Fruit fly (Drosophila melanogaster) whole organism: ENCODE results near the gene CG16863.

Experiments
- Dll ChIP-seq: fragments of >200 bp; optimal IDR thresholded peaks from 2 replicates; lab custom pipeline; 2017
- EcR ChIP-seq, 2 experiments: fragments of >200 bp; optimal IDR thresholded peaks; 2 replicates each; lab custom pipeline; 2017; ENCODE audit warnings: missing biosample characterization in 2 of 2, missing genetic modification characterization in 2 of 2, missing genetic modification reagents in 2 of 2
- pan ChIP-seq: fragments of >200 bp; optimal IDR thresholded peaks from 2 replicates; lab custom pipeline; 2017
- usp ChIP-seq: fragments of >200 bp; optimal IDR thresholded peaks from 2 replicates; lab custom pipeline; 2017; ENCODE audit warnings: missing biosample characterization, missing genetic modification characterization, mixed read lengths

DNA sequence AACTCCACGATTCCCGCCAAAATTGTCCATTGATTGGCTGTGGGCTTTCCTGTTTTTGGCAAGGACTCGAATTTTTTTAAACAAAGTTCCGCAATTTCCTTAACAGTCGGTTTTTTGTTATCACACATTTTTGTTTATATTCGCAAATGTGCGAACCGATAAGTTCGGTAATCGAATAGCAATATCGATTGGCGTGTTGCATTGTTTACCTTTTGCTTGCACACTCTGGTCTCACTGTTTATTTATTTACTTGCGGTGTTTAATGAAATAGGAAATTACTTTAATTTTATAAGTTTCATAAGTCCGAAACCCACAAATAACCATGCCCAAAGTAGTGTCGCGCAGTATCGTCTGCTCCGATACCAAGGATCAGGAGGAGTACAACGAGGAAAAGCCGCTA, 20.6 kb downstream of the CG16863 start, which contains the start of the genes Adat1 and CG16865:
- TF ChIP-seq usp (GFP tag; lab: Kevin White, UChicago), result no peak
- TF ChIP-seq Dll (lab: Kevin White, UChicago), result no peak
- TF ChIP-seq pan (lab: Kevin White, UChicago), result no peak
- no peak for TF ChIP-seq EcR (GFP tag; optimal IDR thresholded peaks at IDR 0.05; lab: Kevin White, UChicago)
